Worm (Caenorhabditis elegans) whole organism, L3 larva: ENCODE data around the gene mks-1.

ENCODE experiments used
- R02D3.7 ChIP-seq: fragments of 150-350 bp; optimal IDR thresholded peaks from 2 replicates; lab custom pipeline; 2014; ENCODE audit warnings: missing biosample characterization, missing genetic modification characterization
- ZK546.5 ChIP-seq: sonication (generic microtip); optimal IDR thresholded peaks from 2 replicates; lab custom pipeline; 2017; ENCODE audit warnings: missing biosample characterization, missing genetic modification characterization
- ama-1 ChIP-seq: fragments of 150-350 bp; optimal IDR thresholded peaks from 2 replicates; lab custom pipeline; 2018
- ceh-16 ChIP-seq: sonication (generic microtip); optimal IDR thresholded peaks from 2 replicates; lab custom pipeline; 2017; ENCODE audit warnings: missing biosample characterization, missing genetic modification characterization
- ceh-82 ChIP-seq: fragments of 150-350 bp; optimal IDR thresholded peaks from 2 replicates; lab custom pipeline; 2014; ENCODE audit warnings: missing biosample characterization, missing genetic modification characterization
- ceh-9 ChIP-seq: sonication (generic microtip); optimal IDR thresholded peaks from 2 replicates; lab custom pipeline; 2018; ENCODE audit warnings: missing biosample characterization, missing genetic modification characterization
- egl-27 ChIP-seq: sonication (generic microtip); optimal IDR thresholded peaks from 4 replicates; lab custom pipeline; 2017; ENCODE audit warnings: missing biosample characterization, missing genetic modification reagents, missing genetic modification characterization
- egl-5 ChIP-seq: fragments of 150-350 bp; optimal IDR thresholded peaks from 2 replicates; lab custom pipeline; 2017; ENCODE audit warnings: missing biosample characterization, missing genetic modification reagents, missing genetic modification characterization, inconsistent platforms
- elt-3 ChIP-seq, 3 experiments: fragments of 150-350 bp in 1 of 3; sonication (generic microtip) in 2 of 3; optimal IDR thresholded peaks; 2 replicates in 2 of 3; 4 replicates in 1 of 3; lab custom pipeline; 2014 to 2017; ENCODE audit warnings: missing biosample characterization in 3 of 3, missing genetic modification characterization in 3 of 3
- eor-1 ChIP-seq, 2 experiments: fragments of 150-350 bp; optimal IDR thresholded peaks; 2 replicates each; lab custom pipeline; 2014 to 2018; ENCODE audit warnings: missing biosample characterization in 2 of 2, missing genetic modification characterization in 2 of 2
- fkh-10 ChIP-seq: sonication (generic microtip); optimal IDR thresholded peaks from 2 replicates; lab custom pipeline; 2017; ENCODE audit warnings: missing biosample characterization, missing genetic modification reagents, missing genetic modification characterization
- fkh-2 ChIP-seq: fragments of 150-350 bp; optimal IDR thresholded peaks from 2 replicates; lab custom pipeline; 2014; ENCODE audit warnings: missing biosample characterization, missing genetic modification reagents, missing genetic modification characterization
- fos-1 ChIP-seq: fragments of 150-350 bp; optimal IDR thresholded peaks from 2 replicates; lab custom pipeline; 2014; ENCODE audit warnings: missing biosample characterization, missing genetic modification characterization
- jun-1 ChIP-seq: fragments of 150-350 bp; optimal IDR thresholded peaks from 2 replicates; lab custom pipeline; 2014; ENCODE audit warnings: missing biosample characterization, missing genetic modification reagents, missing genetic modification characterization
- lin-15B ChIP-seq: fragments of 150-350 bp; optimal IDR thresholded peaks from 2 replicates; lab custom pipeline; 2014; ENCODE audit warnings: missing biosample characterization, missing genetic modification characterization
- lin-39 ChIP-seq: fragments of 150-350 bp; optimal IDR thresholded peaks from 2 replicates; lab custom pipeline; 2018; ENCODE audit warnings: missing biosample characterization, missing genetic modification reagents, missing genetic modification characterization
- lsy-12 ChIP-seq: sonication (generic microtip); optimal IDR thresholded peaks from 2 replicates; lab custom pipeline; 2016; ENCODE audit warnings: mild to moderate bottlenecking, missing genetic modification characterization, missing compliant biosample characterization
- mdl-1 ChIP-seq: fragments of 150-350 bp; optimal IDR thresholded peaks from 2 replicates; lab custom pipeline; 2014; ENCODE audit warnings: missing biosample characterization, missing genetic modification characterization
- mml-1 ChIP-seq: fragments of 150-350 bp; sonication (generic microtip); optimal IDR thresholded peaks from 3 replicates; lab custom pipeline; 2014; ENCODE audit warnings: missing biosample characterization, missing genetic modification characterization
- nfya-1 ChIP-seq: sonication (generic microtip); optimal IDR thresholded peaks from 2 replicates; lab custom pipeline; 2017; ENCODE audit warnings: missing genetic modification characterization, mild to moderate bottlenecking, missing compliant biosample characterization, antibody characterized with exemption, moderate library complexity; ENCODE audit not compliant: insufficient read depth
- nhr-11 ChIP-seq: fragments of 150-350 bp; optimal IDR thresholded peaks from 2 replicates; lab custom pipeline; 2014; ENCODE audit warnings: missing biosample characterization, missing genetic modification characterization
- nhr-12 ChIP-seq: fragments of 150-350 bp; optimal IDR thresholded peaks from 2 replicates; lab custom pipeline; 2014; ENCODE audit warnings: missing biosample characterization, missing genetic modification characterization
- nhr-23 ChIP-seq: fragments of 150-350 bp; optimal IDR thresholded peaks from 2 replicates; lab custom pipeline; 2014; ENCODE audit warnings: missing biosample characterization, missing genetic modification reagents, missing genetic modification characterization
- nhr-237 ChIP-seq: fragments of 150-350 bp; optimal IDR thresholded peaks from 2 replicates; lab custom pipeline; 2014; ENCODE audit warnings: missing biosample characterization, missing genetic modification characterization
- nhr-25 ChIP-seq: sonication (generic microtip); optimal IDR thresholded peaks from 2 replicates; lab custom pipeline; 2017; ENCODE audit warnings: missing biosample characterization, missing genetic modification characterization
- nhr-28 ChIP-seq: fragments of 150-350 bp; optimal IDR thresholded peaks from 2 replicates; lab custom pipeline; 2014; ENCODE audit warnings: missing biosample characterization, missing genetic modification characterization
- nhr-67 ChIP-seq: fragments of 150-350 bp; optimal IDR thresholded peaks from 2 replicates; lab custom pipeline; 2014; ENCODE audit warnings: missing biosample characterization, missing genetic modification characterization
- nhr-76 ChIP-seq: fragments of 150-350 bp; sonication (generic microtip); optimal IDR thresholded peaks from 5 replicates; lab custom pipeline; 2014; ENCODE audit warnings: missing biosample characterization, missing genetic modification characterization
- nhr-77 ChIP-seq: fragments of 150-350 bp; optimal IDR thresholded peaks from 2 replicates; lab custom pipeline; 2014; ENCODE audit warnings: missing biosample characterization, missing genetic modification characterization
- pha-4 ChIP-seq: fragments of 150-350 bp; optimal IDR thresholded peaks from 2 replicates; lab custom pipeline; 2014; ENCODE audit warnings: missing biosample characterization, missing genetic modification reagents, missing genetic modification characterization
- sea-2 ChIP-seq: fragments of 150-350 bp; sonication (generic microtip); optimal IDR thresholded peaks from 4 replicates; lab custom pipeline; 2014; ENCODE audit warnings: missing biosample characterization, missing genetic modification reagents, missing genetic modification characterization
- skn-1 ChIP-seq: fragments of 150-350 bp; optimal IDR thresholded peaks from 2 replicates; lab custom pipeline; 2014; ENCODE audit warnings: missing biosample characterization, missing genetic modification characterization
- snpc-4 ChIP-seq: fragments of 150-350 bp; optimal IDR thresholded peaks from 2 replicates; lab custom pipeline; 2014; ENCODE audit warnings: missing biosample characterization, missing genetic modification characterization
- tbx-2 ChIP-seq: sonication (generic microtip); optimal IDR thresholded peaks from 2 replicates; lab custom pipeline; 2016; ENCODE audit warnings: mild to moderate bottlenecking, missing genetic modification characterization, missing compliant biosample characterization
- unc-39 ChIP-seq: sonication (generic microtip); optimal IDR thresholded peaks from 4 replicates; lab custom pipeline; 2017; ENCODE audit warnings: missing biosample characterization, missing genetic modification characterization
- unc-62 ChIP-seq: fragments of 150-350 bp; sonication (generic microtip); optimal IDR thresholded peaks from 4 replicates; lab custom pipeline; 2014; ENCODE audit warnings: missing biosample characterization, missing genetic modification reagents, missing genetic modification characterization
- ztf-4 ChIP-seq: fragments of 150-350 bp; optimal IDR thresholded peaks from 2 replicates; lab custom pipeline; 2014; ENCODE audit warnings: missing biosample characterization, missing genetic modification characterization

The mks-1 gene

ce11 chrIII:3143657-3144056 is 42.4 kb upstream of the mks-1 start, which contains the start of gene C44B11.4:
Gene C44B11.4, minus strand, starts transcription at chrIII:3143757.
- no peak for TF ChIP-seq fkh-2 (tag; lab: Kevin White, UChicago)
- TF ChIP-seq lin-39 (tag; lab: Kevin White, UChicago), result no peak
- TF ChIP-seq snpc-4 (tag; lab: Kevin White, UChicago), result no peak
- TF ChIP-seq nhr-12 (tag; lab: Kevin White, UChicago), result no peak
- TF ChIP-seq ceh-9, result no peak
- TF ChIP-seq ama-1, result no peak
- TF ChIP-seq tbx-2 (tag; lab: Kevin White, UChicago), result no peak
- TF ChIP-seq ztf-4, result no peak
- TF ChIP-seq nhr-28 (tag; lab: Kevin White, UChicago), result no peak
- no peak for TF ChIP-seq elt-3 (tag; optimal IDR thresholded peaks at IDR 0.05; lab: Kevin White, UChicago)

ce11 chrIII:3152848-3153247 is 33.2 kb upstream of the mks-1 start, which contains the start of gene C44B11.6:
Gene C44B11.6, plus strand, starts transcription at chrIII:3153148.
- TF ChIP-seq egl-5 (tag; lab: Kevin White, UChicago), result no peak
- no peak for TF ChIP-seq snpc-4 (tag; lab: Kevin White, UChicago)
- no peak for TF ChIP-seq fos-1 (tag; lab: Kevin White, UChicago)
- no peak for TF ChIP-seq ceh-82 (tag; lab: Kevin White, UChicago)
- no peak for TF ChIP-seq nhr-23 (tag; lab: Kevin White, UChicago)
- TF ChIP-seq ztf-4, result no peak
- no peak for TF ChIP-seq unc-39 (tag; lab: Kevin White, UChicago)
- TF ChIP-seq unc-62, result no peak
- TF ChIP-seq egl-27 (tag; lab: Kevin White, UChicago), result no peak
- no peak for TF ChIP-seq nhr-77

- TF ChIP-seq skn-1 (tag; lab: Kevin White, UChicago) (no peak), ceh-82 (tag; lab: Kevin White, UChicago) (no peak), ama-1 (no peak), nfya-1 (no peak), ceh-9 (no peak), lin-15B (tag; lab: Kevin White, UChicago) (no peak), nhr-77 (no peak), pha-4 (tag; lab: Kevin White, UChicago) (no peak), fkh-2 (tag; lab: Kevin White, UChicago) (no peak), sea-2 (GFP tag; lab: Kevin White, UChicago) (no peak), nhr-23 (tag; lab: Kevin White, UChicago) (no peak), unc-39 (tag; lab: Kevin White, UChicago) (no peak), nhr-237 (tag; lab: Kevin White, UChicago) (no peak), eor-1 (tag; optimal IDR thresholded peaks at IDR 0.05; lab: Kevin White, UChicago) (no peak), R02D3.7 (tag; lab: Kevin White, UChicago) (no peak), ceh-16 (tag; lab: Kevin White, UChicago) (no peak)
Observed at ce11 chrIII:3154968-3155367, 31.1 kb upstream of the mks-1 start, which contains the start of gene C44B11.1. Gene C44B11.1, plus strand, starts transcription at chrIII:3155268.

ce11 chrIII:3160490-3160889 is 25.6 kb upstream of the mks-1 start:
- no peak for TF ChIP-seq unc-39 (tag; lab: Kevin White, UChicago)

- no peak for TF ChIP-seq lsy-12 (tag; lab: Kevin White, UChicago)
- no peak for TF ChIP-seq mdl-1 (tag; lab: Kevin White, UChicago)
- TF ChIP-seq mml-1 (tag; lab: Kevin White, UChicago), result no peak
- TF ChIP-seq ZK546.5 (tag; lab: Kevin White, UChicago), result no peak
- TF ChIP-seq skn-1 (tag; lab: Kevin White, UChicago), result no peak
- TF ChIP-seq nhr-25, result peak; percentile 80
- TF ChIP-seq nhr-23 (tag; lab: Kevin White, UChicago), result peak; percentile 64
- no peak for TF ChIP-seq fkh-10 (GFP tag; lab: Kevin White, UChicago)
- no peak for TF ChIP-seq nhr-12 (tag; lab: Kevin White, UChicago)
- no peak for TF ChIP-seq egl-27 (tag; lab: Kevin White, UChicago)
Observed at ce11 chrIII:3161600-3161999, 24.5 kb upstream of the mks-1 start.

- TF ChIP-seq lin-15B (tag; lab: Kevin White, UChicago) (no peak), nhr-11 (tag; lab: Kevin White, UChicago) (no peak), nhr-76 (no peak), egl-5 (tag; lab: Kevin White, UChicago) (no peak), mdl-1 (tag; lab: Kevin White, UChicago) (no peak), egl-27 (tag; lab: Kevin White, UChicago) (no peak), jun-1 (tag; lab: Kevin White, UChicago) (no peak), nhr-23 (tag; lab: Kevin White, UChicago) (no peak), nhr-77 (no peak), nhr-67 (tag; lab: Kevin White, UChicago) (no peak)
- TF ChIP-seq, all 47 proteins: peak for 0
Observed at ce11 chrIII:3163448-3163847, 22.6 kb upstream of the mks-1 start.
